Fruit fly (Drosophila melanogaster) whole organism, embryonic: ENCODE data around the gene CG15414.

Source experiments
- Abd-B ChIP-seq: fragments of 200-800 bp; sonication (Bioruptor generic); optimal IDR thresholded peaks from 2 replicates; lab custom pipeline; 2018; ENCODE audit warnings: missing biosample characterization, mild to moderate bottlenecking, missing genetic modification characterization, moderate library complexity
- Awh ChIP-seq: fragments of 200-800 bp; sonication (Bioruptor generic); IDR thresholded peaks from 2 replicates; pipeline ENCODE4, ENCODE4 v1.3.6; 2022; ENCODE audit warnings: missing biosample characterization, missing genetic modification characterization
- Bgb ChIP-seq: fragments of 200-800 bp; sonication (Bioruptor generic); IDR thresholded peaks from 2 replicates; pipeline ENCODE4 v1.3.6; 2022; ENCODE audit warnings: missing biosample characterization, missing genetic modification characterization; ENCODE audit not compliant: partially characterized antibody
- CG10209 ChIP-seq: fragments of 200-800 bp; sonication (Bioruptor generic); optimal IDR thresholded peaks from 3 replicates; lab custom pipeline; 2017; ENCODE audit warnings: missing biosample characterization, mild to moderate bottlenecking, missing genetic modification characterization, missing genetic modification reagents
- CG10654 ChIP-seq: fragments of 200-800 bp; sonication (Bioruptor generic); optimal IDR thresholded peaks from 2 replicates; lab custom pipeline; 2016; ENCODE audit warnings: missing biosample characterization, missing genetic modification characterization
- CG11504 ChIP-seq: fragments of 200-800 bp; sonication (Bioruptor generic); optimal IDR thresholded peaks from 3 replicates; lab custom pipeline; 2019; ENCODE audit warnings: missing biosample characterization, mild to moderate bottlenecking, missing genetic modification characterization, moderate library complexity
- CG12219 ChIP-seq: fragments of 200-800 bp; sonication (Bioruptor generic); optimal IDR thresholded peaks from 3 replicates; lab custom pipeline; 2018; ENCODE audit warnings: missing biosample characterization, mild to moderate bottlenecking, missing genetic modification characterization
- CG12744 ChIP-seq: fragments of 200-800 bp; sonication (Bioruptor generic); optimal IDR thresholded peaks from 2 replicates; lab custom pipeline; 2016; ENCODE audit warnings: missing biosample characterization, missing genetic modification characterization
- CG14667 ChIP-seq: fragments of 200-800 bp; sonication (Bioruptor generic); IDR thresholded peaks from 2 replicates; pipeline ENCODE4 v1.3.6; 2022; ENCODE audit warnings: missing biosample characterization, missing genetic modification characterization
- CG14860 ChIP-seq: fragments of 200-800 bp; sonication (Bioruptor generic); IDR thresholded peaks from 3 replicates; pipeline ENCODE4 v1.3.6; 2022; ENCODE audit warnings: missing biosample characterization, missing genetic modification characterization; ENCODE audit not compliant: partially characterized antibody
- CG15073 ChIP-seq: fragments of 200-800 bp; sonication (Bioruptor generic); optimal IDR thresholded peaks from 2 replicates; lab custom pipeline; 2016; ENCODE audit warnings: missing biosample characterization, missing genetic modification characterization
- CG1603 ChIP-seq: fragments of 200-800 bp; sonication (Bioruptor generic); optimal IDR thresholded peaks from 2 replicates; lab custom pipeline; 2019; ENCODE audit warnings: missing biosample characterization, mild to moderate bottlenecking, missing genetic modification characterization, moderate library complexity
- CG17328 ChIP-seq: fragments of 200-800 bp; sonication (Bioruptor generic); IDR thresholded peaks from 2 replicates; pipeline ENCODE4 v1.3.6; 2022; ENCODE audit warnings: missing biosample characterization, missing genetic modification characterization
- CG2199 ChIP-seq: fragments of 200-800 bp; sonication (Bioruptor generic); IDR thresholded peaks from 3 replicates; pipeline ENCODE4 v1.3.6; 2022; ENCODE audit warnings: missing biosample characterization, missing genetic modification characterization
- CG2678 ChIP-seq: fragments of 200-800 bp; sonication (Bioruptor generic); optimal IDR thresholded peaks from 3 replicates; lab custom pipeline; 2019; ENCODE audit warnings: missing biosample characterization, mild to moderate bottlenecking, missing genetic modification characterization, moderate library complexity
- CG30403 ChIP-seq: fragments of 200-800 bp; sonication (Bioruptor generic); optimal IDR thresholded peaks from 3 replicates; lab custom pipeline; 2016; ENCODE audit warnings: missing biosample characterization, missing genetic modification characterization
- CG31388 ChIP-seq: fragments of 200-800 bp; sonication (Bioruptor generic); optimal IDR thresholded peaks from 2 replicates; lab custom pipeline; 2016; ENCODE audit warnings: missing biosample characterization, missing genetic modification characterization
- CG3995 ChIP-seq: fragments of 200-800 bp; sonication (Bioruptor generic); optimal IDR thresholded peaks from 3 replicates; lab custom pipeline; 2016; ENCODE audit warnings: missing biosample characterization, missing genetic modification characterization
- CG4404 ChIP-seq: fragments of 200-800 bp; sonication (Bioruptor generic); IDR thresholded peaks from 2 replicates; pipeline ENCODE4 v1.3.6; 2022; ENCODE audit warnings: missing biosample characterization, missing genetic modification characterization
- CG6175 ChIP-seq: fragments of 200-800 bp; sonication (Bioruptor generic); IDR thresholded peaks from 3 replicates; pipeline ENCODE4 v1.3.6; 2022; ENCODE audit warnings: missing biosample characterization, missing genetic modification characterization
- CG7556 ChIP-seq: fragments of 200-800 bp; sonication (Bioruptor generic); optimal IDR thresholded peaks from 2 replicates; lab custom pipeline; 2017; ENCODE audit warnings: missing biosample characterization, mild to moderate bottlenecking, missing genetic modification characterization
- CG8478 ChIP-seq: fragments of >200 bp; optimal IDR thresholded peaks from 2 replicates; lab custom pipeline; 2018
- CG9797 ChIP-seq: fragments of 200-800 bp; sonication (Bioruptor generic); optimal IDR thresholded peaks from 3 replicates; lab custom pipeline; 2018; ENCODE audit warnings: missing biosample characterization, mild to moderate bottlenecking, missing genetic modification characterization
- CrebB ChIP-seq: fragments of 200-800 bp; sonication (Bioruptor generic); optimal IDR thresholded peaks from 3 replicates; lab custom pipeline; 2018; ENCODE audit warnings: missing biosample characterization, mild to moderate bottlenecking, missing genetic modification characterization
- Dip2 ChIP-seq: fragments of 200-800 bp; sonication (Bioruptor generic); IDR thresholded peaks from 2 replicates; pipeline ENCODE4 v1.3.6; 2022; ENCODE audit warnings: missing biosample characterization, missing genetic modification characterization
- Dll ChIP-seq: fragments of 200-800 bp; sonication (Bioruptor generic); IDR thresholded peaks from 4 replicates; pipeline ENCODE4 v1.3.6; 2022; ENCODE audit warnings: missing biosample characterization, missing genetic modification characterization; ENCODE audit not compliant: partially characterized antibody
- Ets65A ChIP-seq: fragments of 200-800 bp; sonication (Bioruptor generic); peaks from one replicate; lab custom pipeline; 2016; ENCODE audit warnings: missing biosample characterization, missing genetic modification characterization
- Fer3 ChIP-seq: fragments of 200-800 bp; sonication (Bioruptor generic); optimal IDR thresholded peaks from 2 replicates; lab custom pipeline; 2018; ENCODE audit warnings: missing biosample characterization, mild to moderate bottlenecking, missing genetic modification characterization, moderate library complexity
- Hand ChIP-seq: fragments of 200-800 bp; sonication (Bioruptor generic); optimal IDR thresholded peaks from 2 replicates; lab custom pipeline; 2017; ENCODE audit warnings: mild to moderate bottlenecking, missing biosample characterization, missing genetic modification reagents, missing genetic modification characterization
- Lpt ChIP-seq: fragments of >200 bp; optimal IDR thresholded peaks from 2 replicates; lab custom pipeline; 2018; ENCODE audit warnings: missing biosample characterization, missing genetic modification characterization
- Max ChIP-seq: fragments of 200-800 bp; sonication (Bioruptor generic); optimal IDR thresholded peaks from 2 replicates; lab custom pipeline; 2016; ENCODE audit warnings: missing biosample characterization, mild to moderate bottlenecking, missing genetic modification characterization
- NC2α ChIP-seq: fragments of 200-800 bp; sonication (Bioruptor generic); optimal IDR thresholded peaks from 2 replicates; lab custom pipeline; 2016; ENCODE audit warnings: missing biosample characterization, missing genetic modification characterization
- Neu2 ChIP-seq: fragments of 200-800 bp; sonication (Bioruptor generic); optimal IDR thresholded peaks from 3 replicates; lab custom pipeline; 2016; ENCODE audit warnings: missing biosample characterization, missing genetic modification characterization, borderline replicate concordance
- Oaz ChIP-seq: fragments of 200-800 bp; sonication (Bioruptor generic); IDR thresholded peaks from 2 replicates; pipeline ENCODE4 v1.3.6; 2022; ENCODE audit warnings: missing biosample characterization, missing genetic modification characterization
- aop ChIP-seq: fragments of 200-800 bp; sonication (Bioruptor generic); IDR thresholded peaks from 2 replicates; pipeline ENCODE4 v1.3.6; 2022; ENCODE audit warnings: missing biosample characterization, missing genetic modification characterization
- ara ChIP-seq: fragments of 200-800 bp; sonication (Bioruptor generic); IDR thresholded peaks from 2 replicates; pipeline ENCODE4 v1.3.6; 2022; ENCODE audit warnings: missing biosample characterization, missing genetic modification characterization
- cas ChIP-seq: fragments of 200-800 bp; sonication (Bioruptor generic); IDR thresholded peaks from 2 replicates; pipeline ENCODE4 v1.3.6; 2022; ENCODE audit warnings: missing biosample characterization, missing genetic modification characterization
- crp ChIP-seq, 2 experiments: fragments of 200-800 bp; sonication (Bioruptor generic); optimal IDR thresholded peaks; 2 replicates in 1 of 2; 3 replicates in 1 of 2; lab custom pipeline; 2017; ENCODE audit warnings: missing biosample characterization in 2 of 2, missing genetic modification characterization in 2 of 2, mild to moderate bottlenecking in 1 of 2, moderate library complexity in 1 of 2
- dan ChIP-seq: fragments of 200-800 bp; sonication (Bioruptor generic); IDR thresholded peaks from 2 replicates; pipeline ENCODE4 v1.3.6; 2022; ENCODE audit warnings: missing biosample characterization, missing genetic modification characterization
- hbn ChIP-seq: fragments of 200-800 bp; sonication (Bioruptor generic); IDR thresholded peaks from 2 replicates; pipeline ENCODE4 v1.3.6; 2022; ENCODE audit warnings: missing biosample characterization, missing genetic modification characterization; ENCODE audit not compliant: partially characterized antibody
- mld ChIP-seq: fragments of 200-800 bp; sonication (Bioruptor generic); IDR thresholded peaks from 3 replicates; pipeline ENCODE4 v1.3.6; 2022; ENCODE audit warnings: missing biosample characterization, missing genetic modification characterization; ENCODE audit not compliant: partially characterized antibody
- nmo ChIP-seq: fragments of 200-800 bp; sonication (Bioruptor generic); optimal IDR thresholded peaks from 2 replicates; lab custom pipeline; 2018; ENCODE audit warnings: missing biosample characterization, mild to moderate bottlenecking, missing genetic modification characterization, moderate library complexity
- pita ChIP-seq: fragments of 200-800 bp; sonication (Bioruptor generic); optimal IDR thresholded peaks from 2 replicates; lab custom pipeline; 2017; ENCODE audit warnings: missing biosample characterization, mild to moderate bottlenecking, missing genetic modification characterization
- pros ChIP-seq: fragments of 200-800 bp; sonication (Bioruptor generic); optimal IDR thresholded peaks from 3 replicates; lab custom pipeline; 2019; ENCODE audit warnings: missing biosample characterization, mild to moderate bottlenecking, missing genetic modification characterization, moderate library complexity
- row ChIP-seq: fragments of 200-800 bp; sonication (Bioruptor generic); IDR thresholded peaks from 3 replicates; pipeline ENCODE4 v1.3.6; 2022; ENCODE audit warnings: missing biosample characterization, missing genetic modification characterization
- seq ChIP-seq: fragments of 200-800 bp; sonication (Bioruptor generic); IDR thresholded peaks from 2 replicates; pipeline ENCODE4 v1.3.6; 2022; ENCODE audit warnings: missing biosample characterization, missing genetic modification characterization
- sqz ChIP-seq: fragments of 200-800 bp; sonication (Bioruptor generic); optimal IDR thresholded peaks from 3 replicates; lab custom pipeline; 2018; ENCODE audit warnings: missing biosample characterization, mild to moderate bottlenecking, missing genetic modification characterization
- stc ChIP-seq: fragments of 200-800 bp; sonication (Bioruptor generic); IDR thresholded peaks from 2 replicates; pipeline ENCODE4 v1.3.6; 2022; ENCODE audit warnings: missing biosample characterization, missing genetic modification characterization
- trem ChIP-seq: fragments of 200-800 bp; optimal IDR thresholded peaks from 3 replicates; lab custom pipeline; 2019; ENCODE audit warnings: missing biosample characterization, mild to moderate bottlenecking, missing genetic modification characterization, moderate library complexity
- wdn ChIP-seq: fragments of 200-800 bp; sonication (Bioruptor generic); IDR thresholded peaks from 2 replicates; pipeline ENCODE4 v1.3.6; 2022; ENCODE audit warnings: missing biosample characterization, missing genetic modification characterization

The CG15414 gene

DNA sequence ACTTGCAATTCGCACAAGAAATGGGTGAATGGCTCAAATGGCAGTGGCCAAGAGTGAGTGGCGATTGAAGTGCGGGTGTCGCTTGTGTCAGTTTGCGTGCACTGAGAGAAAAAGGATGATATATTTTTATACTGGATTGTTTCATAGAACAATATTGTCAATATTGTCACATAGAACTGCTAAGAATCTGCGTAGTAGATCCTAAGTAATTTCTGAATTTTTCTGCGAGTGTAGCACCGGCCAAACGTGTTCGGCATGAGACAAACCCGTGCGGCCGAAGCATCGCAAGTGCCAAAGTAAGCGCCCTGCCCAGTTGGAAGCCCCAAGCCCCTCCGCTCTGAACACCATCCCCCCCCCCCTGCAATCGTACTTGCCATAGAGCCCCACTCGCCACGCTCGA lies 50.5 kb downstream of the CG15414 start (continued):
- TF ChIP-seq CrebB (peak; percentile 45), Oaz (GFP tag; lab: Robert Waterston, UW) (peak; percentile 48; the same call in 1 of the 2 replicates), CG14860 (GFP tag; lab: Robert Waterston, UW) (no peak), stc (peak; percentile 80), CG1603 (peak; percentile 90), crp (GFP tag; optimal IDR thresholded peaks at IDR 0.05; lab: Kevin White, UChicago) (peak in 1 of 2 experiments; percentile 26), CG10654 (GFP tag; lab: Kevin White, UChicago) (peak; percentile 56), Ets65A (GFP tag; lab: Kevin White, UChicago) (peak; percentile 76), Dip2 (0 out of 2 replicates have a peak, but pooled peaks have one; percentile 25), Max (GFP tag; lab: Kevin White, UChicago) (no peak), Dll (GFP tag; lab: Robert Waterston, UW) (no peak), NC2α (GFP tag; lab: Kevin White, UChicago) (no peak), Neu2 (GFP tag; lab: Kevin White, UChicago) (no peak), pita (GFP tag; lab: Kevin White, UChicago) (no peak), CG14667 (no peak), seq (GFP tag; lab: Robert Waterston, UW) (0 out of 2 replicates have a peak, but pooled peaks have one; percentile 38), CG2678 (peak; percentile 74), aop (GFP tag; lab: Robert Waterston, UW) (no peak), CG4404 (peak; percentile 33; the same call in 1 of the 2 replicates), CG9797 (no peak), CG7556 (GFP tag; lab: Kevin White, UChicago) (peak; percentile 44), CG8478 (no peak), pros (GFP tag; lab: Kevin White, UChicago) (no peak), Hand (GFP tag; lab: Kevin White, UChicago) (no peak), CG31388 (GFP tag; lab: Kevin White, UChicago) (no peak), Bgb (GFP tag; lab: Robert Waterston, UW) (no peak), CG17328 (GFP tag; lab: Robert Waterston, UW) (peak; percentile 77), CG12219 (GFP tag; lab: Kevin White, UChicago) (no peak), cas (GFP tag; lab: Robert Waterston, UW) (peak; percentile 73), Lpt (no peak), CG3995 (no peak), CG12744 (GFP tag; lab: Kevin White, UChicago) (no peak), wdn (GFP tag; lab: Robert Waterston, UW) (peak; percentile 24; the same call in 1 of the 2 replicates), CG30403 (GFP tag; lab: Kevin White, UChicago) (peak; percentile 63), CG11504 (tag; lab: Kevin White, UChicago) (peak; percentile 69), hbn (GFP tag; lab: Robert Waterston, UW) (no peak), CG15073 (GFP tag; lab: Kevin White, UChicago) (no peak), nmo (GFP tag; lab: Kevin White, UChicago) (peak; percentile 33), CG6175 (GFP tag; lab: Robert Waterston, UW) (peak; percentile 42; the same call in 2 of the 3 replicates), CG10209 (GFP tag; lab: Kevin White, UChicago) (peak; percentile 72), Abd-B (GFP tag; lab: Kevin White, UChicago) (peak; percentile 40), Awh (GFP tag; lab: Robert Waterston, UW) (peak; percentile 86), CG2199 (peak; percentile 51; the same call in 1 of the 3 replicates), trem (tag; lab: Kevin White, UChicago) (peak; percentile 29), sqz (no peak), Fer3 (tag; lab: Kevin White, UChicago) (peak; percentile 59), row (GFP tag; lab: Robert Waterston, UW) (peak; percentile 72), dan (GFP tag; lab: Robert Waterston, UW) (no peak), mld (GFP tag; lab: Robert Waterston, UW) (no peak), ara (peak; percentile 69)
- TF ChIP-seq, all 482 proteins: peak for 271
